Worm (Caenorhabditis elegans): ENCODE measurements around the gene F32D1.8.

The F32D1.8 gene

ce11 chrV:4366440-4366839 is 11.1 kb downstream of the F32D1.8 start, which contains the start of gene F32D1.11:
Gene F32D1.11 (minus strand): TSS chrV:4366540.
- TF ChIP-seq mxl-2 (GFP tag; conservative IDR thresholded peaks at IDR 0.05) (no peak), vab-7 (GFP tag; IDR thresholded peaks at IDR 0.05) (no peak), daf-8 (GFP tag; IDR thresholded peaks at IDR 0.05) (no peak), zfp-3 (GFP tag; conservative IDR thresholded peaks at IDR 0.05) (no peak), hif-1 (tag; optimal IDR thresholded peaks at IDR 0.05) (no peak), ZK546.5 (tag; optimal IDR thresholded peaks at IDR 0.05) (no peak), gei-8 (GFP tag; optimal IDR thresholded peaks at IDR 0.05) (no peak), pha-4 (GFP tag; IDR thresholded peaks at IDR 0.05) (no peak), pha-4 (tag; optimal IDR thresholded peaks at IDR 0.05) (no peak), Y105C5A.15 (GFP tag; IDR thresholded peaks at IDR 0.05) (no peak), tra-1 (GFP tag; IDR thresholded peaks at IDR 0.05) (no peak), F49E8.2 (tag; optimal IDR thresholded peaks at IDR 0.05; ENCODE audit: borderline replicate concordance) (no peak), madf-5 (GFP tag; IDR thresholded peaks at IDR 0.05) (no peak), ceh-32 (tag; optimal IDR thresholded peaks at IDR 0.05; ENCODE audit: poor library complexity) (no peak)

ce11 chrV:4364517-4364916 is 13.0 kb downstream of the F32D1.8 start, which contains the start of gene grl-13:
Gene grl-13 (minus strand): TSS chrV:4364617.
- TF ChIP-seq F26F4.8 (GFP tag; conservative IDR thresholded peaks at IDR 0.05) (no peak), mdt-29 (GFP tag; IDR thresholded peaks at IDR 0.05) (no peak), ceh-32 (tag; optimal IDR thresholded peaks at IDR 0.05; ENCODE audit: poor library complexity) (no peak), unc-62 (GFP tag; optimal IDR thresholded peaks at IDR 0.05 in 1 of 2) (peak in 1 of 2 experiments; percentile 30), unc-62 (tag; optimal IDR thresholded peaks at IDR 0.05) (no peak), hif-1 (tag; optimal IDR thresholded peaks at IDR 0.05) (no peak), lin-38 (GFP tag; IDR thresholded peaks at IDR 0.05) (no peak)

ce11 chrV:4361505-4361904 is 16.0 kb downstream of the F32D1.8 start, which contains the start of gene F32D1.3:
Gene F32D1.3 (minus strand): TSS chrV:4361569.
- TF ChIP-seq lsy-2 (tag; optimal IDR thresholded peaks at IDR 0.05) = no peak
- no peak for TF ChIP-seq dpl-1 (GFP tag; optimal IDR thresholded peaks at IDR 0.05)
- TF ChIP-seq daf-19 (GFP tag; conservative IDR thresholded peaks at IDR 0.05) = no peak
- TF ChIP-seq mdl-1 (tag; optimal IDR thresholded peaks at IDR 0.05) = peak in 1 of 2 experiments; percentile 14
- peak in 1 of 2 experiments; percentile 83 for TF ChIP-seq unc-62 (GFP tag; optimal IDR thresholded peaks at IDR 0.05 in 1 of 2)
- TF ChIP-seq unc-62 (tag; optimal IDR thresholded peaks at IDR 0.05) = no peak
- TF ChIP-seq Y105C5A.15 (GFP tag; IDR thresholded peaks at IDR 0.05) = no peak
- TF ChIP-seq ZK546.5 (tag; optimal IDR thresholded peaks at IDR 0.05) = no peak
- TF ChIP-seq nhr-28 (tag; optimal IDR thresholded peaks at IDR 0.05) = peak; percentile 1
- TF ChIP-seq T26A8.4 (GFP tag; IDR thresholded peaks at IDR 0.05) = no peak
- TF ChIP-seq mxl-2 (GFP tag; conservative IDR thresholded peaks at IDR 0.05) = no peak
- no peak for TF ChIP-seq T20F7.1 (GFP tag; optimal IDR thresholded peaks at IDR 0.05)

ce11 chrV:4360018-4360417 is 17.5 kb downstream of the F32D1.8 start:
- TF ChIP-seq dpl-1 (GFP tag; optimal IDR thresholded peaks at IDR 0.05) (no peak), dmd-6 (GFP tag; IDR thresholded peaks at IDR 0.05) (peak; percentile 20; the same call in 1 of the 2 replicates), ztf-7 (tag; optimal IDR thresholded peaks at IDR 0.05) (no peak), ces-1 (GFP tag; optimal IDR thresholded peaks at IDR 0.05) (no peak), T20F7.1 (GFP tag; optimal IDR thresholded peaks at IDR 0.05) (no peak), pha-4 (GFP tag; IDR thresholded peaks at IDR 0.05) (no peak), pha-4 (tag; optimal IDR thresholded peaks at IDR 0.05) (no peak), lim-7 (GFP tag; IDR thresholded peaks at IDR 0.05) (no peak), mdl-1 (tag; optimal IDR thresholded peaks at IDR 0.05) (no peak), unc-62 (GFP tag; optimal IDR thresholded peaks at IDR 0.05 in 1 of 2) (peak in 1 of 2 experiments; percentile 88), unc-62 (tag; optimal IDR thresholded peaks at IDR 0.05) (no peak), gei-8 (GFP tag; optimal IDR thresholded peaks at IDR 0.05) (no peak), arid-1 (GFP tag; conservative IDR thresholded peaks at IDR 0.05) (no peak), dmd-8 (GFP tag; IDR thresholded peaks at IDR 0.05) (no peak), fkh-10 (GFP tag; optimal IDR thresholded peaks at IDR 0.05) (no peak), mxl-3 (GFP tag; optimal IDR thresholded peaks at IDR 0.05) (no peak), D1046.2 (GFP tag; IDR thresholded peaks at IDR 0.05) (no peak), F26F4.8 (GFP tag; conservative IDR thresholded peaks at IDR 0.05) (no peak)

All from whole organism, L4 larva.